Worm (Caenorhabditis elegans) whole organism, L3 larva: ENCODE results near the gene srg-64.

Experiments used
- R02D3.7 ChIP-seq: fragments of 150-350 bp; optimal IDR thresholded peaks from 2 replicates; lab custom pipeline; 2014; ENCODE audit warnings: missing biosample characterization, missing genetic modification characterization
- ZK546.5 ChIP-seq: sonication (generic microtip); optimal IDR thresholded peaks from 2 replicates; lab custom pipeline; 2017; ENCODE audit warnings: missing biosample characterization, missing genetic modification characterization
- ama-1 ChIP-seq: fragments of 150-350 bp; optimal IDR thresholded peaks from 2 replicates; lab custom pipeline; 2018
- ceh-16 ChIP-seq: sonication (generic microtip); optimal IDR thresholded peaks from 2 replicates; lab custom pipeline; 2017; ENCODE audit warnings: missing biosample characterization, missing genetic modification characterization
- ceh-28 ChIP-seq: fragments of 150-350 bp; optimal IDR thresholded peaks from 2 replicates; lab custom pipeline; 2014; ENCODE audit warnings: missing biosample characterization, missing genetic modification reagents, missing genetic modification characterization
- egl-27 ChIP-seq: sonication (generic microtip); optimal IDR thresholded peaks from 4 replicates; lab custom pipeline; 2017; ENCODE audit warnings: missing biosample characterization, missing genetic modification reagents, missing genetic modification characterization
- egl-5 ChIP-seq: fragments of 150-350 bp; optimal IDR thresholded peaks from 2 replicates; lab custom pipeline; 2017; ENCODE audit warnings: missing biosample characterization, missing genetic modification reagents, missing genetic modification characterization, inconsistent platforms
- elt-1 ChIP-seq: fragments of 150-350 bp; optimal IDR thresholded peaks from 2 replicates; lab custom pipeline; 2014; ENCODE audit warnings: missing biosample characterization, missing genetic modification characterization
- elt-2 ChIP-seq: sonication (generic microtip); optimal IDR thresholded peaks from 2 replicates; lab custom pipeline; 2016; ENCODE audit warnings: missing genetic modification reagents, mild to moderate bottlenecking, missing genetic modification characterization, missing compliant biosample characterization
- fkh-10 ChIP-seq: sonication (generic microtip); optimal IDR thresholded peaks from 2 replicates; lab custom pipeline; 2017; ENCODE audit warnings: missing biosample characterization, missing genetic modification reagents, missing genetic modification characterization
- fkh-2 ChIP-seq: fragments of 150-350 bp; optimal IDR thresholded peaks from 2 replicates; lab custom pipeline; 2014; ENCODE audit warnings: missing biosample characterization, missing genetic modification reagents, missing genetic modification characterization
- hmg-11 ChIP-seq: sonication (generic microtip); optimal IDR thresholded peaks from 2 replicates; lab custom pipeline; 2016; ENCODE audit warnings: missing genetic modification characterization, missing compliant biosample characterization
- lin-39 ChIP-seq: fragments of 150-350 bp; optimal IDR thresholded peaks from 2 replicates; lab custom pipeline; 2018; ENCODE audit warnings: missing biosample characterization, missing genetic modification reagents, missing genetic modification characterization
- mml-1 ChIP-seq: fragments of 150-350 bp; sonication (generic microtip); optimal IDR thresholded peaks from 3 replicates; lab custom pipeline; 2014; ENCODE audit warnings: missing biosample characterization, missing genetic modification characterization
- nfya-1 ChIP-seq: sonication (generic microtip); optimal IDR thresholded peaks from 2 replicates; lab custom pipeline; 2017; ENCODE audit warnings: missing genetic modification characterization, mild to moderate bottlenecking, missing compliant biosample characterization, antibody characterized with exemption, moderate library complexity; ENCODE audit not compliant: insufficient read depth
- nhr-11 ChIP-seq: fragments of 150-350 bp; optimal IDR thresholded peaks from 2 replicates; lab custom pipeline; 2014; ENCODE audit warnings: missing biosample characterization, missing genetic modification characterization
- nhr-23 ChIP-seq: fragments of 150-350 bp; optimal IDR thresholded peaks from 2 replicates; lab custom pipeline; 2014; ENCODE audit warnings: missing biosample characterization, missing genetic modification reagents, missing genetic modification characterization
- nhr-237 ChIP-seq: fragments of 150-350 bp; optimal IDR thresholded peaks from 2 replicates; lab custom pipeline; 2014; ENCODE audit warnings: missing biosample characterization, missing genetic modification characterization
- nhr-28 ChIP-seq: fragments of 150-350 bp; optimal IDR thresholded peaks from 2 replicates; lab custom pipeline; 2014; ENCODE audit warnings: missing biosample characterization, missing genetic modification characterization
- nhr-67 ChIP-seq: fragments of 150-350 bp; optimal IDR thresholded peaks from 2 replicates; lab custom pipeline; 2014; ENCODE audit warnings: missing biosample characterization, missing genetic modification characterization
- nhr-77 ChIP-seq: fragments of 150-350 bp; optimal IDR thresholded peaks from 2 replicates; lab custom pipeline; 2014; ENCODE audit warnings: missing biosample characterization, missing genetic modification characterization
- pha-4 ChIP-seq: fragments of 150-350 bp; optimal IDR thresholded peaks from 2 replicates; lab custom pipeline; 2014; ENCODE audit warnings: missing biosample characterization, missing genetic modification reagents, missing genetic modification characterization
- pqm-1 ChIP-seq: fragments of 150-350 bp; optimal IDR thresholded peaks from 2 replicates; lab custom pipeline; 2017; ENCODE audit warnings: missing biosample characterization, missing genetic modification characterization, inconsistent platforms
- sea-2 ChIP-seq: fragments of 150-350 bp; sonication (generic microtip); optimal IDR thresholded peaks from 4 replicates; lab custom pipeline; 2014; ENCODE audit warnings: missing biosample characterization, missing genetic modification reagents, missing genetic modification characterization
- skn-1 ChIP-seq: fragments of 150-350 bp; optimal IDR thresholded peaks from 2 replicates; lab custom pipeline; 2014; ENCODE audit warnings: missing biosample characterization, missing genetic modification characterization
- snpc-4 ChIP-seq: fragments of 150-350 bp; optimal IDR thresholded peaks from 2 replicates; lab custom pipeline; 2014; ENCODE audit warnings: missing biosample characterization, missing genetic modification characterization
- unc-62 ChIP-seq: fragments of 150-350 bp; sonication (generic microtip); optimal IDR thresholded peaks from 4 replicates; lab custom pipeline; 2014; ENCODE audit warnings: missing biosample characterization, missing genetic modification reagents, missing genetic modification characterization
- ztf-11 ChIP-seq: fragments of 150-350 bp; optimal IDR thresholded peaks from 2 replicates; lab custom pipeline; 2014; ENCODE audit warnings: missing biosample characterization, missing genetic modification characterization
- ztf-4 ChIP-seq: fragments of 150-350 bp; optimal IDR thresholded peaks from 2 replicates; lab custom pipeline; 2014; ENCODE audit warnings: missing biosample characterization, missing genetic modification characterization

srg-64 gene

DNA sequence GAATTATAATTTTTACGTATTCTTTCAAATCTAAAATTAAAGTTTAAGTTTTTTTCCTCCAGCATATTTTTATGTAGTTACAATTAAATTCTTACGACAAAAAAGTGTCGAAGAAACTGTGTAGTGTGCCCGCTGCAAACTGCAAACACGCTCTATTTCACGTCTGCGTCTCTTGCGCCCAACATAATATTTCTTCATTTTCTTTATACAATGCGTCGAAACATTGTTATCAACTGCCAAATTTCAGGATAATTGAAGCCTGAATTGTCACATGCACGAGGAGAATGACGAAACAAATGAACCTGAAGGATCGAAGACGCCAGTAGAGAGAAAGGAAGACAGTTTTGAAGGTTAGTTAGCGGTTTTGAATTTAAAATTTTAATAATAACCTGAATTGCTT is 51.2 kb downstream of the srg-64 start, which contains the start of gene C03H12.1:
Gene C03H12.1 (plus strand): TSS at position 206 of the 400 bp plus-strand sequence.
- peak; percentile 61 for TF ChIP-seq pqm-1
- TF ChIP-seq egl-27: no peak
- TF ChIP-seq ZK546.5 (tag; lab: Kevin White, UChicago): no peak
- TF ChIP-seq pha-4 (tag; lab: Kevin White, UChicago): peak; percentile 21
- TF ChIP-seq mml-1 (tag; lab: Kevin White, UChicago): no peak
- TF ChIP-seq hmg-11 (tag; lab: Kevin White, UChicago): peak; percentile 1
- no peak for TF ChIP-seq egl-5 (tag; lab: Kevin White, UChicago)
- no peak for TF ChIP-seq unc-62 (GFP tag; lab: Kevin White, UChicago)
- no peak for TF ChIP-seq snpc-4 (tag; lab: Kevin White, UChicago)
- TF ChIP-seq nhr-237: no peak
- no peak for TF ChIP-seq sea-2 (GFP tag; lab: Kevin White, UChicago)
- no peak for TF ChIP-seq skn-1 (tag; lab: Kevin White, UChicago)
- no peak for TF ChIP-seq fkh-2
- TF ChIP-seq nhr-28 (tag; lab: Kevin White, UChicago): no peak
- no peak for TF ChIP-seq fkh-10 (GFP tag; lab: Kevin White, UChicago)
- TF ChIP-seq ama-1: no peak
- no peak for TF ChIP-seq R02D3.7 (tag; lab: Kevin White, UChicago)
- TF ChIP-seq ztf-11: no peak
- no peak for TF ChIP-seq nhr-77 (tag; lab: Kevin White, UChicago)
- no peak for TF ChIP-seq nhr-11 (tag; lab: Kevin White, UChicago)
- no peak for TF ChIP-seq ceh-16 (tag; lab: Kevin White, UChicago)
- TF ChIP-seq elt-1 (tag; lab: Kevin White, UChicago): no peak
- no peak for TF ChIP-seq nhr-67 (tag; lab: Kevin White, UChicago)
- TF ChIP-seq elt-2 (tag; lab: Kevin White, UChicago): peak; percentile 61
- no peak for TF ChIP-seq lin-39
- no peak for TF ChIP-seq nhr-23 (tag; lab: Kevin White, UChicago)
- no peak for TF ChIP-seq ceh-28
- TF ChIP-seq nfya-1 (tag; lab: Kevin White, UChicago): no peak
- no peak for TF ChIP-seq ztf-4
